Worm (Caenorhabditis elegans): Measurements from ENCODE around the gene arrd-28.

The arrd-28 gene

ce11 chrX:10146592-10146991 lies 37.2 kb upstream of the arrd-28 start, which contains the start of gene unc-115:
Gene unc-115 (plus strand): TSS chrX:10146892.
- TF ChIP-seq F10E7.11 (tag; optimal IDR thresholded peaks at IDR 0.05) (no peak), madf-6 (GFP tag; IDR thresholded peaks at IDR 0.05) (no peak), lin-54 (GFP tag; optimal IDR thresholded peaks at IDR 0.05) (peak; percentile 13), nfyb-1 (GFP tag; IDR thresholded peaks at IDR 0.05) (peak; percentile 62; the same call in 1 of the 2 replicates), nfya-1 (tag; optimal IDR thresholded peaks at IDR 0.05; ENCODE audit: borderline replicate concordance, insufficient read depth) (no peak), ceh-100 (GFP tag; IDR thresholded peaks at IDR 0.05) (no peak), rcor-1 (GFP tag; IDR thresholded peaks at IDR 0.05) (peak; percentile 65), ekl-4 (GFP tag; IDR thresholded peaks at IDR 0.05) (peak; percentile 72), egl-44 (GFP tag; IDR thresholded peaks at IDR 0.05) (peak; percentile 53; the same call in 1 of the 2 replicates), K11D2.4 (GFP tag; IDR thresholded peaks at IDR 0.05) (peak; percentile 63; the same call in 1 of the 2 replicates), pbrm-1 (GFP tag; IDR thresholded peaks at IDR 0.05) (peak; percentile 69), ztf-25 (GFP tag; IDR thresholded peaks at IDR 0.05) (no peak), sptf-2 (GFP tag; optimal IDR thresholded peaks at IDR 0.05) (no peak), repo-1 (tag; optimal IDR thresholded peaks at IDR 0.05) (peak; percentile 55), F23B12.7 (tag; optimal IDR thresholded peaks at IDR 0.05; ENCODE audit: insufficient read depth) (peak; percentile 10), lin-26 (GFP tag; IDR thresholded peaks at IDR 0.05) (0 out of 2 replicates have a peak, but pooled peaks have one; percentile 7), nhr-90 (tag; optimal IDR thresholded peaks at IDR 0.05) (peak; percentile 6), ztf-3 (GFP tag; optimal IDR thresholded peaks at IDR 0.05) (no peak), nhr-80 (tag; optimal IDR thresholded peaks at IDR 0.05) (peak; percentile 64), let-607 (tag; optimal IDR thresholded peaks at IDR 0.05) (peak in 1 of 2 experiments; percentile 25), chd-7 (tag; optimal IDR thresholded peaks at IDR 0.05) (peak; percentile 31), gei-17 (GFP tag; optimal IDR thresholded peaks at IDR 0.05) (peak; percentile 53), attf-5 (GFP tag; optimal IDR thresholded peaks at IDR 0.05) (peak; percentile 67), cebp-1 (GFP tag; IDR thresholded peaks at IDR 0.05) (no peak), cebp-1 (tag; optimal IDR thresholded peaks at IDR 0.05) (peak; percentile 81), T26A5.8 (tag; optimal IDR thresholded peaks at IDR 0.05) (no peak), lin-35 (GFP tag; optimal IDR thresholded peaks at IDR 0.05) (peak in 1 of 3 experiments; percentile 27), athp-1 (tag; optimal IDR thresholded peaks at IDR 0.05) (peak; percentile 55), dox-1 (GFP tag; IDR thresholded peaks at IDR 0.05) (peak; percentile 81; the same call in 1 of the 2 replicates), Y95B8A.8 (GFP tag; IDR thresholded peaks at IDR 0.05) (no peak), B0336.3 (GFP tag; IDR thresholded peaks at IDR 0.05) (peak; percentile 66), K12H6.12 (tag; optimal IDR thresholded peaks at IDR 0.05) (peak; percentile 81), hmg-1.2 (GFP tag; IDR thresholded peaks at IDR 0.05) (peak; percentile 77), F33H1.4 (GFP tag; IDR thresholded peaks at IDR 0.05) (no peak), nhr-179 (tag; optimal IDR thresholded peaks at IDR 0.05) (no peak), tbp1 (GFP tag; optimal IDR thresholded peaks at IDR 0.05) (peak; percentile 60), aptf-3 (GFP tag; IDR thresholded peaks at IDR 0.05) (no peak), atf-7 (tag; optimal IDR thresholded peaks at IDR 0.05) (peak; percentile 49), die-1 (tag; optimal IDR thresholded peaks at IDR 0.05) (peak; percentile 61), mcd-1 (GFP tag; IDR thresholded peaks at IDR 0.05) (peak; percentile 58), madf-8 (GFP tag; conservative IDR thresholded peaks at IDR 0.05) (no peak), egrh-3 (GFP tag; IDR thresholded peaks at IDR 0.05) (peak; percentile 81), ceh-27 (GFP tag; optimal IDR thresholded peaks at IDR 0.05) (peak; percentile 84), unc-62 (GFP tag; optimal IDR thresholded peaks at IDR 0.05) (peak; percentile 48), ceh-91 (GFP tag; IDR thresholded peaks at IDR 0.05) (no peak), snpc-4 (GFP tag; optimal IDR thresholded peaks at IDR 0.05) (peak; percentile 44), snpc-4 (tag; optimal IDR thresholded peaks at IDR 0.05) (peak in 3 of 4 experiments; percentile 37 to 69 (median 47)), lag-1 (GFP tag; IDR thresholded peaks at IDR 0.05) (no peak), zfh-2 (GFP tag; conservative IDR thresholded peaks at IDR 0.05) (peak; percentile 99)
